Worm (Caenorhabditis elegans) whole organism, late embryonic: ENCODE data around the gene ddx-23.

Experiments used
- K02D7.2 ChIP-seq: sonication (generic microtip); optimal IDR thresholded peaks from 2 replicates; lab custom pipeline; 2017; ENCODE audit warnings: mild to moderate bottlenecking, missing genetic modification characterization, missing compliant biosample characterization
- K09A11.1 ChIP-seq: sonication (generic microtip); optimal IDR thresholded peaks from 2 replicates; lab custom pipeline; 2017; ENCODE audit warnings: antibody characterized with exemption, mild to moderate bottlenecking, missing genetic modification characterization, missing compliant biosample characterization; ENCODE audit not compliant: insufficient read depth
- ahr-1 ChIP-seq: sonication (generic microtip); optimal IDR thresholded peaks from 2 replicates; lab custom pipeline; 2016; ENCODE audit warnings: missing genetic modification characterization, missing compliant biosample characterization
- ama-1 ChIP-seq: fragments of 150-350 bp; optimal IDR thresholded peaks from 2 replicates; lab custom pipeline; 2014
- ceh-14 ChIP-seq: sonication (generic microtip); optimal IDR thresholded peaks from 2 replicates; lab custom pipeline; 2016; ENCODE audit warnings: missing genotype, missing genetic modification characterization, missing compliant biosample characterization
- ceh-18 ChIP-seq: sonication (generic microtip); optimal IDR thresholded peaks from 2 replicates; lab custom pipeline; 2016; ENCODE audit warnings: missing genetic modification characterization, missing compliant biosample characterization
- ceh-19 ChIP-seq: fragments of 200-800 bp; sonication (Bioruptor generic); optimal IDR thresholded peaks from 2 replicates; lab custom pipeline; 2018; ENCODE audit warnings: mild to moderate bottlenecking, missing genetic modification characterization, missing compliant biosample characterization
- ceh-24 ChIP-seq: sonication (generic microtip); optimal IDR thresholded peaks from 2 replicates; lab custom pipeline; 2016; ENCODE audit warnings: mild to moderate bottlenecking, missing genetic modification characterization, missing compliant biosample characterization
- ceh-30 ChIP-seq: fragments of 150-350 bp; optimal IDR thresholded peaks from 2 replicates; lab custom pipeline; 2014; ENCODE audit warnings: missing biosample characterization, missing genetic modification characterization
- ceh-31 ChIP-seq: sonication (generic microtip); optimal IDR thresholded peaks from 2 replicates; lab custom pipeline; 2016; ENCODE audit warnings: missing genetic modification characterization, missing compliant biosample characterization
- dmd-4 ChIP-seq: sonication (generic microtip); optimal IDR thresholded peaks from 2 replicates; lab custom pipeline; 2016; ENCODE audit warnings: borderline replicate concordance, missing genetic modification characterization, missing compliant biosample characterization
- dve-1 ChIP-seq: sonication (generic microtip); optimal IDR thresholded peaks from 2 replicates; lab custom pipeline; 2017; ENCODE audit warnings: antibody characterized with exemption, mild to moderate bottlenecking, missing genetic modification characterization, missing compliant biosample characterization
- elt-2 ChIP-seq: sonication (generic microtip); optimal IDR thresholded peaks from 2 replicates; lab custom pipeline; 2016; ENCODE audit warnings: missing genetic modification reagents, missing genetic modification characterization, missing compliant biosample characterization
- ets-4 ChIP-seq: sonication (generic microtip); optimal IDR thresholded peaks from 2 replicates; lab custom pipeline; 2016; ENCODE audit warnings: missing genetic modification characterization, missing compliant biosample characterization
- eyg-1 ChIP-seq: sonication (generic microtip); optimal IDR thresholded peaks from 2 replicates; lab custom pipeline; 2016; ENCODE audit warnings: missing genotype, missing genetic modification characterization, missing compliant biosample characterization
- fax-1 ChIP-seq: sonication (generic microtip); optimal IDR thresholded peaks from 2 replicates; lab custom pipeline; 2016; ENCODE audit warnings: missing genotype, missing genetic modification characterization, missing compliant biosample characterization
- fkh-10 ChIP-seq: fragments of 150-350 bp; optimal IDR thresholded peaks from 2 replicates; lab custom pipeline; 2014; ENCODE audit warnings: missing biosample characterization, missing genetic modification reagents, missing genetic modification characterization
- fkh-6 ChIP-seq: sonication (generic microtip); optimal IDR thresholded peaks from 2 replicates; lab custom pipeline; 2016; ENCODE audit warnings: missing genetic modification characterization, missing compliant biosample characterization
- hlh-30 ChIP-seq: sonication (generic microtip); optimal IDR thresholded peaks from 2 replicates; lab custom pipeline; 2017; ENCODE audit warnings: antibody characterized with exemption, missing genetic modification characterization, missing compliant biosample characterization; ENCODE audit not compliant: insufficient read depth
- hlh-8 ChIP-seq: sonication (generic microtip); optimal IDR thresholded peaks from 2 replicates; lab custom pipeline; 2016; ENCODE audit warnings: missing genotype, missing genetic modification characterization, missing compliant biosample characterization
- lim-6 ChIP-seq: sonication (generic microtip); optimal IDR thresholded peaks from 2 replicates; lab custom pipeline; 2016; ENCODE audit warnings: missing genetic modification characterization, missing compliant biosample characterization
- lin-11 ChIP-seq: fragments of 200-800 bp; sonication (Bioruptor generic); optimal IDR thresholded peaks from 2 replicates; lab custom pipeline; 2018; ENCODE audit warnings: mild to moderate bottlenecking, missing genetic modification characterization, missing compliant biosample characterization
- madf-2 ChIP-seq: sonication (generic microtip); optimal IDR thresholded peaks from 2 replicates; lab custom pipeline; 2017; ENCODE audit warnings: missing genetic modification characterization, missing compliant biosample characterization
- nhr-232 ChIP-seq: sonication (generic microtip); optimal IDR thresholded peaks from 2 replicates; lab custom pipeline; 2016; ENCODE audit warnings: missing genetic modification characterization, missing compliant biosample characterization
- npax-4 ChIP-seq: sonication (generic microtip); optimal IDR thresholded peaks from 2 replicates; lab custom pipeline; 2016; ENCODE audit warnings: missing genetic modification characterization, missing compliant biosample characterization
- odd-2 ChIP-seq: sonication (generic microtip); optimal IDR thresholded peaks from 2 replicates; lab custom pipeline; 2017; ENCODE audit warnings: antibody characterized with exemption, mild to moderate bottlenecking, missing genetic modification characterization, missing compliant biosample characterization
- pag-3 ChIP-seq: sonication (generic microtip); optimal IDR thresholded peaks from 2 replicates; lab custom pipeline; 2016; ENCODE audit warnings: missing compliant biosample characterization, missing genetic modification characterization, borderline replicate concordance
- pat-9 ChIP-seq: fragments of 200-800 bp; sonication (Bioruptor generic); optimal IDR thresholded peaks from 2 replicates; lab custom pipeline; 2018; ENCODE audit warnings: mild to moderate bottlenecking, missing genetic modification characterization, moderate library complexity, missing compliant biosample characterization
- pha-2 ChIP-seq: sonication (generic microtip); optimal IDR thresholded peaks from 2 replicates; lab custom pipeline; 2017; ENCODE audit warnings: mild to moderate bottlenecking, missing genetic modification characterization, missing compliant biosample characterization
- pha-4 ChIP-seq: fragments of 150-350 bp; optimal IDR thresholded peaks from 2 replicates; lab custom pipeline; 2018; ENCODE audit warnings: missing biosample characterization, missing genetic modification reagents, missing genetic modification characterization
- pqm-1 ChIP-seq: sonication (generic microtip); optimal IDR thresholded peaks from 2 replicates; lab custom pipeline; 2016; ENCODE audit warnings: missing genetic modification characterization, missing compliant biosample characterization
- pros-1 ChIP-seq: fragments of 150-350 bp; optimal IDR thresholded peaks from 2 replicates; lab custom pipeline; 2014; ENCODE audit warnings: missing biosample characterization, missing genetic modification reagents, missing genetic modification characterization
- tbx-2 ChIP-seq: sonication (generic microtip); optimal IDR thresholded peaks from 2 replicates; lab custom pipeline; 2016; ENCODE audit warnings: missing genetic modification characterization, missing compliant biosample characterization
- unc-3 ChIP-seq, 2 experiments: fragments of 200-800 bp in 1 of 2; sonication (Bioruptor generic) in 1 of 2; sonication (generic microtip) in 1 of 2; conservative IDR thresholded peaks in 1 of 2; optimal IDR thresholded peaks in 1 of 2; 2 replicates each; pipeline versions ENCODE4 v1.3.6 to Lab custom; 2016 to 2022; ENCODE audit warnings: missing compliant biosample characterization in 2 of 2, missing genetic modification characterization in 2 of 2, missing genetic modification reagents in 1 of 2
- unc-42 ChIP-seq: sonication (generic microtip); optimal IDR thresholded peaks from 2 replicates; lab custom pipeline; 2016; ENCODE audit warnings: missing genotype, missing genetic modification characterization, missing compliant biosample characterization
- unc-55 ChIP-seq: sonication (generic microtip); optimal IDR thresholded peaks from 2 replicates; lab custom pipeline; 2017; ENCODE audit warnings: missing biosample characterization, missing genetic modification reagents, missing genetic modification characterization
- unc-86 ChIP-seq: sonication (generic microtip); optimal IDR thresholded peaks from 2 replicates; lab custom pipeline; 2016; ENCODE audit warnings: missing genetic modification characterization, missing compliant biosample characterization
- zip-5 ChIP-seq: sonication (generic microtip); optimal IDR thresholded peaks from 2 replicates; lab custom pipeline; 2016; ENCODE audit warnings: missing genetic modification characterization, missing compliant biosample characterization
- ztf-16 ChIP-seq: sonication (generic microtip); optimal IDR thresholded peaks from 2 replicates; lab custom pipeline; 2017; ENCODE audit warnings: missing genetic modification characterization, missing compliant biosample characterization

ddx-23 gene

DNA sequence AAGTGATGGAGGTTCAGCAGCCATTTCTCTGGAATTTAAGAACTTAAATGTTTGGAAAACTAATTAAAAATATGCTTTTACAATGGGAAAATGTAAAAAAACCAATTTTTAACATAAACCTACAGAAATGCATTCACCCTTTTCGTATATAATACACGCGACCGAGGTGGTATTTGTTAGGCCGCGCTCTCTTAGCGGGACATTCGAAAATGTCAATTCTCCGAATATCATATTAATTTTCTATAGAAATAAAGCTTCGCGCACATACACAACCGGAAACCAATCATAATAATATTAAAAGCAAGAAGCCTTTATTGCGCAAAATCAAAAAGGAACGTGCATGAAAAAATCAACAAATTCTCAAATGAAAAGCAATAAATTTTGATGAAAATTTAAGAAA is at the start of gene ddx-23:
ddx-23 (minus strand) TSS at position 30 of the 400 bp plus-strand sequence.
- TF ChIP-seq unc-3 (GFP tag; conservative IDR thresholded peaks at IDR 0.05; lab: Robert Waterston, UW): no peak
- no peak for TF ChIP-seq unc-3 (tag; optimal IDR thresholded peaks at IDR 0.05; lab: Kevin White, UChicago)
- no peak for TF ChIP-seq pqm-1
- peak; percentile 7 for TF ChIP-seq fax-1 (tag; lab: Kevin White, UChicago)
- TF ChIP-seq ets-4 (tag; lab: Kevin White, UChicago): peak; percentile 93
- TF ChIP-seq dve-1 (tag; lab: Kevin White, UChicago): no peak
- TF ChIP-seq hlh-8: peak; percentile 7
- no peak for TF ChIP-seq ztf-16 (tag; lab: Kevin White, UChicago)
- TF ChIP-seq dmd-4 (tag; lab: Kevin White, UChicago): no peak
- no peak for TF ChIP-seq K02D7.2 (tag; lab: Kevin White, UChicago)
- TF ChIP-seq elt-2 (tag; lab: Kevin White, UChicago): peak; percentile 11
- TF ChIP-seq tbx-2 (tag; lab: Kevin White, UChicago): peak; percentile 14
- no peak for TF ChIP-seq nhr-232
- TF ChIP-seq ceh-14: peak; percentile 9
- no peak for TF ChIP-seq ceh-19 (GFP tag; lab: Kevin White, UChicago)
- TF ChIP-seq unc-42: peak; percentile 34
- peak; percentile 70 for TF ChIP-seq ceh-31 (tag; lab: Kevin White, UChicago)
- TF ChIP-seq zip-5: no peak

DNA sequence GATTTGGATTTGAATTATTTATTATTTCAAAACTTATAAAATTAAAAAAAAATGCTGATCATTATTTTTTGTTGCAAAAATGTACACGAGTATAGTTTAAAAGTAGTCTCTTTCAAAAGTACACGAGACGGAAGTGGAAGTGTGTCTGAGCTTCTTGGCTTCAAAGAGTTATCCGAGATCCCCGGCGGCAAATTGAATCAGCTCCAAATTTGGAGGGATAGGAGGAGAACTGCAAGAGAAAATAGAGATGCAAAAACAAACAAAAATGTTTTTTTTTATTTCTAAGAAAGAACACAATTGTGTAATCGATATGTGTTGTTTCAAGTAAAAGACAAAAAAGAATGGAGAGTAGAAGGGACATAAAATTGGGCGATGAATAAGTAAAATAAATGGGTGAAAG is 49.5 kb upstream of the ddx-23 start:
- peak; percentile 80 for TF ChIP-seq unc-42
- no peak for TF ChIP-seq K09A11.1

DNA sequence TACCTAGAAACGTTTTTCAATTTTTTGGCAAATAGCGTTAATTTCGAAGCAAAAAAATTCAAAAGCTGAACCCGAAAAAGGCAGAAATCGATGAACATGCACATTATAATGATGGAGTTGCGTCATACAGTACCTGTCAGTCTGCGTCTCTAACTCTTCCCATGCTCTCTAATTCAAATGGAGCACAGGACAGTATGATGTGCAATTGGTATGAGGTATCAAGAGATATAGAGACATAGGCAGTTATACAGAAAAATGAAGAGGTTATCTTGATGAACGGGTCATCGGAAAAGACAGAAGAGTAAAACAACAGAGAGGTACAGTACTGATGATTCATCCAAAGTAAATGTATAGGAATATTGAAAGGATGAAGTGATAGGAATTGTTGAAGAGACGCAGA is 47.6 kb upstream of the ddx-23 start:
- TF ChIP-seq ahr-1 (tag; lab: Kevin White, UChicago): no peak
- TF ChIP-seq ceh-14: no peak
- no peak for TF ChIP-seq npax-4 (tag; lab: Kevin White, UChicago)
- TF ChIP-seq pha-4 (tag; lab: Kevin White, UChicago): no peak
- TF ChIP-seq zip-5: no peak
- no peak for TF ChIP-seq ztf-16 (tag; lab: Kevin White, UChicago)
- TF ChIP-seq madf-2 (tag; lab: Kevin White, UChicago): no peak
- TF ChIP-seq ceh-30 (tag; lab: Kevin White, UChicago): no peak
- peak; percentile 39 for TF ChIP-seq hlh-30
- no peak for TF ChIP-seq nhr-232
- TF ChIP-seq unc-55 (GFP tag; lab: Kevin White, UChicago): peak; percentile 8
- TF ChIP-seq fkh-10 (GFP tag; lab: Kevin White, UChicago): no peak
- TF ChIP-seq pha-2 (tag; lab: Kevin White, UChicago): no peak
- TF ChIP-seq ama-1 (lab: Kevin White, UChicago): no peak
- TF ChIP-seq unc-86: no peak
- no peak for TF ChIP-seq fkh-6

DNA sequence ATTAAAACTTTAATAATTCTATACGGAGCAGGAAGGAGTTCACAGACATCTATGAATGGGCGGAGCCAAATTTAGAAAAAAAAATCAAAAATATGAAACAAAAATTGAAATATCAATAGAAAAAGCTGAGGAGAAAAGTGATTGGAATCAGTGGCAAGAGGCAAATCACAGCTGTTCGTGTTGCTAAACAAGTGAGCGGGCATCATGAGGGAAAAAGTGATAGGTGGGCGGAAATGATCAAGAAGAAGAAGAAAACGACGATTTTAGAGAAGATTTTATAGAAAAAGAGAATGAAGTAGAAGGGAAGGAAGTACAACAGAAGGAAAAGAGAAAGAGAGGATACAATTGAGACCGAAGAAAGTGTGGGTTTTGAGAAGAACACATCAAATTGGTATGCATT is 45.6 kb upstream of the ddx-23 start:
- TF ChIP-seq nhr-232 (no peak), ceh-18 (tag; lab: Kevin White, UChicago) (peak; percentile 27)

DNA sequence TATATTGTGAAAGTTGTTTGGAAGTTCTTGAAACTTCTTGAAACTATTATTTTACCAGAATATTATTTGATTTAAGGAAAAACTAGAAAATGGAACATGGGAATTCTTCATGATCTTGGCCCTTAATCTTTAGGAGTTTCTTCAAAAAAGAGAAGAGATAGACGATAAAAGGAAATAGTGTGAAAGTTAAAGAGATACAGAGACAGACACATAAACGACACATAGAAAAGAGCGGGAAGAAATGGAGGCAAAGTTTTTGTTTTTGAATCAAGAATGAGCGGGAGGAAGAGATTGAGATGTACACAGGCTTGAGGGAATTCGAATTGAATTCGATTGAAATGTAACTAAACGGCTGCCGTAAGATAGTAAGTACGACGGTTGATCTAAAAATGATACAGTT is 44.4 kb upstream of the ddx-23 start:
- TF ChIP-seq odd-2 (tag; lab: Kevin White, UChicago): no peak
- TF ChIP-seq npax-4 (tag; lab: Kevin White, UChicago): no peak
- TF ChIP-seq unc-86: no peak
- TF ChIP-seq unc-55 (GFP tag; lab: Kevin White, UChicago): no peak
- no peak for TF ChIP-seq pros-1
- TF ChIP-seq lin-11 (tag; lab: Kevin White, UChicago): no peak
- TF ChIP-seq zip-5: no peak
- no peak for TF ChIP-seq pqm-1
- no peak for TF ChIP-seq hlh-8
- TF ChIP-seq ceh-24 (tag; lab: Kevin White, UChicago): no peak
- no peak for TF ChIP-seq pha-2 (tag; lab: Kevin White, UChicago)
- TF ChIP-seq ets-4 (tag; lab: Kevin White, UChicago): no peak
- no peak for TF ChIP-seq nhr-232
- no peak for TF ChIP-seq dmd-4 (tag; lab: Kevin White, UChicago)
- TF ChIP-seq eyg-1: no peak
- no peak for TF ChIP-seq pag-3
- no peak for TF ChIP-seq lim-6 (tag; lab: Kevin White, UChicago)
- TF ChIP-seq pat-9 (tag; lab: Kevin White, UChicago): no peak
